Fruit fly (Drosophila melanogaster) whole organism, embryonic: Measurements from ENCODE around the gene P5CDh2.

Experiments used
- B-H2 ChIP-seq: fragments of 200-800 bp; sonication (Bioruptor generic); optimal IDR thresholded peaks from 2 replicates; lab custom pipeline; 2018; ENCODE audit warnings: missing biosample characterization, mild to moderate bottlenecking, missing genetic modification characterization
- CG11560 ChIP-seq: fragments of 200-800 bp; sonication (Bioruptor generic); IDR thresholded peaks from 3 replicates; pipeline ENCODE4 v1.3.6; 2022; ENCODE audit warnings: missing biosample characterization, missing genetic modification characterization
- CG11695 ChIP-seq: fragments of 200-800 bp; sonication (Bioruptor generic); IDR thresholded peaks from 3 replicates; pipeline ENCODE4 v1.3.6; 2022; ENCODE audit warnings: missing biosample characterization, missing genetic modification characterization
- CG12299 ChIP-seq: fragments of 200-800 bp; sonication (Bioruptor generic); optimal IDR thresholded peaks from 2 replicates; lab custom pipeline; 2018; ENCODE audit warnings: missing biosample characterization, mild to moderate bottlenecking, missing genetic modification characterization
- CG12391 ChIP-seq: fragments of 200-800 bp; sonication (Bioruptor generic); optimal IDR thresholded peaks from 3 replicates; lab custom pipeline; 2018; ENCODE audit warnings: missing biosample characterization, mild to moderate bottlenecking, missing genetic modification characterization, moderate library complexity
- CG13894 ChIP-seq: fragments of 200-800 bp; sonication (Bioruptor generic); optimal IDR thresholded peaks from 3 replicates; lab custom pipeline; 2018; ENCODE audit warnings: missing biosample characterization, mild to moderate bottlenecking, missing genetic modification characterization, moderate library complexity
- CG17568 ChIP-seq: fragments of 200-800 bp; sonication (Bioruptor generic); optimal IDR thresholded peaks from 2 replicates; lab custom pipeline; 2018; ENCODE audit warnings: missing biosample characterization, mild to moderate bottlenecking, missing genetic modification characterization, moderate library complexity
- CG30403 ChIP-seq: fragments of 200-800 bp; sonication (Bioruptor generic); optimal IDR thresholded peaks from 3 replicates; lab custom pipeline; 2016; ENCODE audit warnings: missing biosample characterization, missing genetic modification characterization
- CG3838 ChIP-seq: fragments of 200-800 bp; sonication (Bioruptor generic); optimal IDR thresholded peaks from 3 replicates; lab custom pipeline; 2016; ENCODE audit warnings: missing biosample characterization, missing genetic modification characterization
- CG43689 ChIP-seq: fragments of 200-800 bp; sonication (Bioruptor generic); IDR thresholded peaks from 2 replicates; pipeline ENCODE4 v1.3.6; 2022; ENCODE audit warnings: missing biosample characterization, missing genetic modification characterization
- CG4404 ChIP-seq: fragments of 200-800 bp; sonication (Bioruptor generic); IDR thresholded peaks from 2 replicates; pipeline ENCODE4 v1.3.6; 2022; ENCODE audit warnings: missing biosample characterization, missing genetic modification characterization
- CG5180 ChIP-seq: fragments of 200-800 bp; sonication (Bioruptor generic); optimal IDR thresholded peaks from 3 replicates; lab custom pipeline; 2017; ENCODE audit warnings: missing biosample characterization, missing genetic modification characterization, mild to moderate bottlenecking, moderate library complexity, missing genetic modification reagents
- CG6175 ChIP-seq: fragments of 200-800 bp; sonication (Bioruptor generic); IDR thresholded peaks from 3 replicates; pipeline ENCODE4 v1.3.6; 2022; ENCODE audit warnings: missing biosample characterization, missing genetic modification characterization
- CG7987 ChIP-seq: fragments of 200-800 bp; sonication (Bioruptor generic); optimal IDR thresholded peaks from 2 replicates; lab custom pipeline; 2018; ENCODE audit warnings: missing biosample characterization, mild to moderate bottlenecking, missing genetic modification characterization, moderate library complexity
- CG9727 ChIP-seq: fragments of 200-800 bp; sonication (Bioruptor generic); optimal IDR thresholded peaks from 3 replicates; lab custom pipeline; 2017; ENCODE audit warnings: missing biosample characterization, mild to moderate bottlenecking, missing genetic modification characterization
- Camta ChIP-seq: fragments of 200-800 bp; sonication (Bioruptor generic); optimal IDR thresholded peaks from 2 replicates; lab custom pipeline; 2016; ENCODE audit warnings: missing biosample characterization, missing genetic modification characterization
- Dad ChIP-seq: fragments of 200-800 bp; sonication (Bioruptor generic); optimal IDR thresholded peaks from 3 replicates; lab custom pipeline; 2016; ENCODE audit warnings: missing biosample characterization, missing genetic modification characterization
- E2f1 ChIP-seq: fragments of 200-800 bp; sonication (Bioruptor generic); IDR thresholded peaks from 2 replicates; pipeline ENCODE4 v1.3.6; 2022; ENCODE audit warnings: missing biosample characterization, missing genetic modification characterization
- E2f2 ChIP-seq: fragments of 200-800 bp; sonication (Bioruptor generic); IDR thresholded peaks from 2 replicates; pipeline ENCODE4 v1.3.6; 2022; ENCODE audit warnings: missing biosample characterization, missing genetic modification characterization
- Kr ChIP-seq: fragments of 200-800 bp; sonication (Bioruptor generic); optimal IDR thresholded peaks from 2 replicates; lab custom pipeline; 2017; ENCODE audit warnings: missing biosample characterization, mild to moderate bottlenecking, missing genetic modification characterization
- Mad ChIP-seq: fragments of 200-800 bp; sonication (Bioruptor generic); optimal IDR thresholded peaks from 2 replicates; lab custom pipeline; 2016; ENCODE audit warnings: missing biosample characterization, missing genetic modification characterization
- Max ChIP-seq: fragments of 200-800 bp; sonication (Bioruptor generic); optimal IDR thresholded peaks from 2 replicates; lab custom pipeline; 2016; ENCODE audit warnings: missing biosample characterization, mild to moderate bottlenecking, missing genetic modification characterization
- Mes4 ChIP-seq: fragments of 200-800 bp; sonication (Bioruptor generic); optimal IDR thresholded peaks from 2 replicates; lab custom pipeline; 2016; ENCODE audit warnings: missing biosample characterization, missing genetic modification characterization
- Sin3A ChIP-seq: fragments of >200 bp; optimal IDR thresholded peaks from 2 replicates; lab custom pipeline; 2018
- Stat92E ChIP-seq, 3 experiments: fragments of >200 bp in 2 of 3; fragments of 200-800 bp in 1 of 3; sonication (Bioruptor generic) in 1 of 3; optimal IDR thresholded peaks; 2 replicates each; lab custom pipeline; 2017 to 2019; ENCODE audit warnings: missing biosample characterization in 3 of 3, missing genetic modification characterization in 3 of 3, mild to moderate bottlenecking in 1 of 3, moderate library complexity in 1 of 3
- Tbp ChIP-seq: fragments of >200 bp; optimal IDR thresholded peaks from 2 replicates; lab custom pipeline; 2018; ENCODE audit warnings: missing biosample characterization, missing genetic modification characterization
- abd-A ChIP-seq: fragments of 200-800 bp; sonication (Bioruptor generic); optimal IDR thresholded peaks from 3 replicates; lab custom pipeline; 2019; ENCODE audit warnings: missing biosample characterization, mild to moderate bottlenecking, missing genetic modification characterization, moderate library complexity
- bcd ChIP-seq: fragments of 200-800 bp; sonication (Bioruptor generic); optimal IDR thresholded peaks from 2 replicates; lab custom pipeline; 2017; ENCODE audit warnings: missing biosample characterization, mild to moderate bottlenecking, missing genetic modification characterization
- fd3F ChIP-seq: fragments of 200-800 bp; sonication (Bioruptor generic); optimal IDR thresholded peaks from 2 replicates; lab custom pipeline; 2018; ENCODE audit warnings: missing biosample characterization, mild to moderate bottlenecking, missing genetic modification characterization, moderate library complexity
- fd96Cb ChIP-seq: fragments of 200-800 bp; sonication (Bioruptor generic); optimal IDR thresholded peaks from 2 replicates; lab custom pipeline; 2018; ENCODE audit warnings: missing biosample characterization, mild to moderate bottlenecking, missing genetic modification characterization, moderate library complexity
- h ChIP-seq: fragments of >200 bp; optimal IDR thresholded peaks from 2 replicates; lab custom pipeline; 2017
- kni ChIP-seq: fragments of 200-800 bp; sonication (Bioruptor generic); optimal IDR thresholded peaks from 3 replicates; lab custom pipeline; 2017; ENCODE audit warnings: mild to moderate bottlenecking, missing biosample characterization, missing genetic modification reagents, missing genetic modification characterization
- pfk ChIP-seq: fragments of 200-800 bp; sonication (Bioruptor generic); optimal IDR thresholded peaks from 2 replicates; lab custom pipeline; 2018; ENCODE audit warnings: missing biosample characterization, mild to moderate bottlenecking, missing genetic modification characterization, moderate library complexity
- pnt ChIP-seq: fragments of 200-800 bp; sonication (Bioruptor generic); optimal IDR thresholded peaks from 3 replicates; lab custom pipeline; 2016; ENCODE audit warnings: missing biosample characterization, missing genetic modification characterization
- pum ChIP-seq: fragments of 200-800 bp; sonication (Bioruptor generic); optimal IDR thresholded peaks from 2 replicates; lab custom pipeline; 2016; ENCODE audit warnings: missing biosample characterization, missing genetic modification characterization
- seq ChIP-seq: fragments of 200-800 bp; sonication (Bioruptor generic); IDR thresholded peaks from 2 replicates; pipeline ENCODE4 v1.3.6; 2022; ENCODE audit warnings: missing biosample characterization, missing genetic modification characterization
- sim ChIP-seq: fragments of 200-800 bp; sonication (Bioruptor generic); IDR thresholded peaks from 2 replicates; pipeline ENCODE4 v1.3.6; 2022; ENCODE audit warnings: missing biosample characterization, missing genetic modification characterization
- sima ChIP-seq: fragments of 200-800 bp; sonication (Bioruptor generic); optimal IDR thresholded peaks from 2 replicates; lab custom pipeline; 2016; ENCODE audit warnings: missing biosample characterization, missing genetic modification characterization
- slbo ChIP-seq: fragments of 200-800 bp; sonication (Bioruptor generic); IDR thresholded peaks from 2 replicates; pipeline ENCODE4 v1.3.6; 2022; ENCODE audit warnings: missing biosample characterization, missing genetic modification characterization
- slp2 ChIP-seq: fragments of 200-800 bp; sonication (Bioruptor generic); optimal IDR thresholded peaks from 2 replicates; lab custom pipeline; 2016; ENCODE audit warnings: missing biosample characterization, missing genetic modification characterization
- sna ChIP-seq: fragments of 200-800 bp; sonication (Bioruptor generic); IDR thresholded peaks from 2 replicates; pipeline ENCODE4 v1.3.6; 2022; ENCODE audit warnings: missing biosample characterization, missing genetic modification characterization; ENCODE audit not compliant: partially characterized antibody
- wek ChIP-seq: fragments of 200-800 bp; sonication (Bioruptor generic); optimal IDR thresholded peaks from 3 replicates; lab custom pipeline; 2018; ENCODE audit warnings: missing biosample characterization, mild to moderate bottlenecking, missing genetic modification characterization, moderate library complexity
- wor ChIP-seq: fragments of 200-800 bp; sonication (Bioruptor generic); IDR thresholded peaks from 2 replicates; pipeline ENCODE4 v1.3.6; 2022; ENCODE audit warnings: missing biosample characterization, missing genetic modification characterization
- yki ChIP-seq: fragments of >200 bp; optimal IDR thresholded peaks from 3 replicates; lab custom pipeline; 2018
- zfh2 ChIP-seq: fragments of 200-800 bp; sonication (Bioruptor generic); optimal IDR thresholded peaks from 2 replicates; lab custom pipeline; 2016; ENCODE audit warnings: missing biosample characterization, missing genetic modification characterization

The P5CDh2 gene

DNA sequence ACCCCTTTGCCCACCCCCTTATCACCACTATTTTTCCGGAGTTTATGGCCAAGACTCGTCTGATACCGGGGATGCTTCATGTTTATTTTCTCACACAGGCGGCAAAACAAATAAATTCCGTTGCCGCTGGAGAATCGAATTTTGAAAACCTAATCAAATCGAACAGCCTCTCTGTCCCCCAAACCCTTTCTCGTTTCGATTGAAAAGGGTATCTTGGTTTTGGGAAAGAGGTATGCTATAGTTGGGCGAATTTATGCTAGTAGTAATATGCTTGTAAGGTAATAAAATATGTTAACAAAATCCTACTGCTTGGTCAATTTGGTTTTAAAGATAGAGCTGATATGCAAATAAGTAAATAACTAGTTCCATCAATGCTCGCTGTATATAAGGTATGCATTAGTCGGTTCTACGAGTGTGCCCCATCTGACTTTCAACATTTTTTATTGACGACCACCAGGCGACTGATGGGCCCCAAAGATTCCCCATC is 49.7 kb upstream of the P5CDh2 start (continued):
- TF ChIP-seq seq (GFP tag; lab: Robert Waterston, UW) (no peak), E2f2 (GFP tag; lab: Robert Waterston, UW) (peak; percentile 35; the same call in 1 of the 2 replicates), CG3838 (GFP tag; lab: Kevin White, UChicago) (peak; percentile 10), Mes4 (GFP tag; lab: Kevin White, UChicago) (peak; percentile 85), Tbp (GFP tag; lab: Kevin White, UChicago) (no peak), Mad (GFP tag; lab: Kevin White, UChicago) (peak; percentile 51), Stat92E (GFP tag; optimal IDR thresholded peaks at IDR 0.05; lab: Kevin White, UChicago) (peak in 1 of 3 experiments; percentile 69), CG6175 (no peak), zfh2 (GFP tag; lab: Kevin White, UChicago) (no peak), CG12299 (tag; lab: Kevin White, UChicago) (no peak), CG11695 (GFP tag; lab: Robert Waterston, UW) (no peak), sima (GFP tag; lab: Kevin White, UChicago) (peak; percentile 2), Max (peak; percentile 9), sim (0 out of 2 replicates have a peak, but pooled peaks have one; percentile 15), fd96Cb (tag; lab: Kevin White, UChicago) (peak; percentile 81), CG5180 (GFP tag; lab: Kevin White, UChicago) (peak; percentile 1), slbo (GFP tag; lab: Robert Waterston, UW) (peak; percentile 32; the same call in 1 of the 2 replicates), CG11560 (tag; lab: Robert Waterston, UW) (no peak), CG13894 (tag; lab: Kevin White, UChicago) (no peak), CG4404 (GFP tag; lab: Robert Waterston, UW) (peak; percentile 59; the same call in 1 of the 2 replicates), E2f1 (peak; percentile 40), CG43689 (no peak), CG12391 (tag; lab: Kevin White, UChicago) (peak; percentile 83), CG17568 (no peak), Camta (GFP tag; lab: Kevin White, UChicago) (peak; percentile 63), wek (no peak), CG30403 (GFP tag; lab: Kevin White, UChicago) (peak; percentile 64), Kr (GFP tag; lab: Kevin White, UChicago) (peak; percentile 87), Sin3A (no peak), Dad (GFP tag; lab: Kevin White, UChicago) (peak; percentile 27), bcd (GFP tag; lab: Kevin White, UChicago) (peak; percentile 17), CG9727 (GFP tag; lab: Kevin White, UChicago) (peak; percentile 70), abd-A (tag; lab: Kevin White, UChicago) (peak; percentile 74), pnt (GFP tag; lab: Kevin White, UChicago) (peak; percentile 85), kni (GFP tag; lab: Kevin White, UChicago) (peak; percentile 87), B-H2 (no peak), pfk (GFP tag; lab: Kevin White, UChicago) (no peak), sna (GFP tag; lab: Robert Waterston, UW) (no peak), slp2 (GFP tag; lab: Kevin White, UChicago) (peak; percentile 60), CG7987 (no peak), yki (lab: Kevin White, UChicago) (no peak), fd3F (no peak), h (no peak), wor (peak; percentile 83), pum (GFP tag; lab: Kevin White, UChicago) (peak; percentile 81)
